Worm (Caenorhabditis elegans) whole organism, early embryonic: Measurements from ENCODE around the gene ZC317.7.

Experiments used
- aly-1 ChIP-seq: sonication (generic microtip); optimal IDR thresholded peaks from 2 replicates; lab custom pipeline; 2016; ENCODE audit warnings: missing genetic modification characterization, missing compliant biosample characterization
- ceh-13 ChIP-seq: fragments of 200-800 bp; sonication (Bioruptor generic); optimal IDR thresholded peaks from 2 replicates; lab custom pipeline; 2018; ENCODE audit warnings: mild to moderate bottlenecking, missing genetic modification characterization, missing compliant biosample characterization
- ets-7 ChIP-seq: sonication (generic microtip); optimal IDR thresholded peaks from 2 replicates; lab custom pipeline; 2016; ENCODE audit warnings: missing genotype, missing genetic modification characterization, missing compliant biosample characterization
- sea-1 ChIP-seq: fragments of 200-800 bp; sonication (Bioruptor generic); conservative IDR thresholded peaks from 2 replicates; pipeline ENCODE4 v1.3.6; 2022; ENCODE audit warnings: missing genetic modification characterization, missing compliant biosample characterization

DNA sequence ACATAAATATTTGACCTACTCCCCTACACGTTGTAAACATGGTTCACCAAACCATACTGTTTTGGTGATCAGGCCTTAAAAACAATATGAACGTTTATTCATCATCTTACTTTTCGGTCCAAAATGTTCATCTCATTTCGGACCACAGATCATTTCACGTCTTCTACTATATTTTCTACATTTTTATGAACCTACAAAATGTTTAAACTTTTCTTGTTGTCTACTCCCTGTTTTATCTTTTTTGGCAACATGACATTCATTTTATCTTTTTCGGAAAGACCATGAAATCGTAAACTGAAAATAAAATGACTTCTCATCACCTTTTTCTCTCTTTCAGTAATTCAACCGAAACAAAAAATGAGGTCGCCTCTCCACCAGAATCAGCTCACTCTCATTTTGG is 43.0 kb downstream of the ZC317.7 start, which contains the start of gene rhr-1:
- TF ChIP-seq sea-1 (GFP tag; lab: Robert Waterston, UW) (no peak), aly-1 (tag; lab: Kevin White, UChicago) (no peak), ceh-13 (GFP tag; lab: Kevin White, UChicago) (no peak), ets-7 (tag; lab: Kevin White, UChicago) (no peak)
